Fruit fly (Drosophila melanogaster) whole organism, prepupa: ENCODE measurements around the gene AnxB9.
A peak's percentile ranks its signal among the peaks of the same experiment; 100 is the strongest.

Experiments used
- Blimp-1 ChIP-seq: fragments of 200-800 bp; sonication (Bioruptor generic); optimal IDR thresholded peaks from 3 replicates; lab custom pipeline; 2017; ENCODE audit warnings: missing biosample characterization, missing genetic modification characterization, mild to moderate bottlenecking, moderate library complexity, missing genetic modification reagents
- CG10669 ChIP-seq: fragments of 200-800 bp; sonication (Bioruptor generic); optimal IDR thresholded peaks from 3 replicates; lab custom pipeline; 2018; ENCODE audit warnings: missing biosample characterization, mild to moderate bottlenecking, missing genetic modification characterization, moderate library complexity
- CG32006 ChIP-seq: fragments of 200-800 bp; sonication (Bioruptor generic); optimal IDR thresholded peaks from 3 replicates; lab custom pipeline; 2017; ENCODE audit warnings: missing biosample characterization, mild to moderate bottlenecking, missing genetic modification characterization
- CG34406 ChIP-seq: fragments of 200-800 bp; sonication (Bioruptor generic); optimal IDR thresholded peaks from 3 replicates; lab custom pipeline; 2016; ENCODE audit warnings: missing biosample characterization, missing genetic modification characterization
- CG6163 ChIP-seq: fragments of 200-800 bp; sonication (Bioruptor generic); IDR thresholded peaks from 3 replicates; pipeline ENCODE4 v1.3.6; 2022; ENCODE audit warnings: missing biosample characterization, missing genetic modification characterization
- CG6276 ChIP-seq: fragments of 200-800 bp; sonication (Bioruptor generic); optimal IDR thresholded peaks from 2 replicates; lab custom pipeline; 2017; ENCODE audit warnings: missing biosample characterization, mild to moderate bottlenecking, missing genetic modification characterization
- CG6792 ChIP-seq: fragments of 200-800 bp; sonication (Bioruptor generic); optimal IDR thresholded peaks from 3 replicates; lab custom pipeline; 2016; ENCODE audit warnings: missing biosample characterization, missing genetic modification characterization
- CG6808 ChIP-seq: fragments of 200-800 bp; sonication (Bioruptor generic); optimal IDR thresholded peaks from 3 replicates; lab custom pipeline; 2017; ENCODE audit warnings: missing biosample characterization, missing genetic modification characterization, mild to moderate bottlenecking, moderate library complexity, missing genetic modification reagents
- CG6854 ChIP-seq: fragments of 200-800 bp; sonication (Bioruptor generic); optimal IDR thresholded peaks from 2 replicates; lab custom pipeline; 2017; ENCODE audit warnings: missing biosample characterization, mild to moderate bottlenecking, missing genetic modification characterization
- CG7368 ChIP-seq: fragments of 200-800 bp; sonication (Bioruptor generic); optimal IDR thresholded peaks from 3 replicates; lab custom pipeline; 2016; ENCODE audit warnings: missing biosample characterization, missing genetic modification characterization
- CG8319 ChIP-seq: fragments of 200-800 bp; sonication (Bioruptor generic); optimal IDR thresholded peaks from 3 replicates; lab custom pipeline; 2016; ENCODE audit warnings: missing biosample characterization, missing genetic modification characterization
- Eip75B ChIP-seq: fragments of 200-800 bp; sonication (Bioruptor generic); optimal IDR thresholded peaks from 3 replicates; lab custom pipeline; 2016; ENCODE audit warnings: missing biosample characterization, missing genetic modification characterization
- Eip78C ChIP-seq: fragments of 200-800 bp; sonication (Bioruptor generic); peaks from one replicate; lab custom pipeline; 2016; ENCODE audit warnings: missing biosample characterization, missing genetic modification characterization
- Ets21C ChIP-seq: fragments of 200-800 bp; sonication (Bioruptor generic); optimal IDR thresholded peaks from 3 replicates; lab custom pipeline; 2016; ENCODE audit warnings: missing biosample characterization, missing genetic modification characterization
- Ets96B ChIP-seq: fragments of 200-800 bp; optimal IDR thresholded peaks from 2 replicates; lab custom pipeline; 2019; ENCODE audit warnings: missing biosample characterization, mild to moderate bottlenecking, missing genetic modification characterization, moderate library complexity
- Gug ChIP-seq: fragments of 200-800 bp; sonication (Bioruptor generic); IDR thresholded peaks from 2 replicates; pipeline ENCODE4 v1.3.6; 2022; ENCODE audit warnings: missing biosample characterization, missing genetic modification characterization
- Hr38 ChIP-seq: sonication (Bioruptor generic); optimal IDR thresholded peaks from 2 replicates; lab custom pipeline; 2016; ENCODE audit warnings: missing biosample characterization, missing genetic modification characterization
- Met ChIP-seq: fragments of 200-800 bp; sonication (Bioruptor generic); optimal IDR thresholded peaks from 3 replicates; lab custom pipeline; 2016; ENCODE audit warnings: missing biosample characterization, missing genetic modification characterization
- Sox14 ChIP-seq: fragments of 200-800 bp; sonication (Bioruptor generic); optimal IDR thresholded peaks from 3 replicates; lab custom pipeline; 2016; ENCODE audit warnings: missing biosample characterization, missing genetic modification characterization
- dac ChIP-seq: fragments of 200-800 bp; sonication (Bioruptor generic); optimal IDR thresholded peaks from 2 replicates; lab custom pipeline; 2017; ENCODE audit warnings: missing biosample characterization, mild to moderate bottlenecking, missing genetic modification characterization
- dsx ChIP-seq: fragments of 200-800 bp; optimal IDR thresholded peaks from 3 replicates; lab custom pipeline; 2019; ENCODE audit warnings: missing biosample characterization, mild to moderate bottlenecking, missing genetic modification characterization, moderate library complexity; ENCODE audit not compliant: poor library complexity, severe bottlenecking
- eg ChIP-seq: fragments of 200-800 bp; sonication (Bioruptor generic); IDR thresholded peaks from 3 replicates; pipeline ENCODE4 v1.3.6; 2022; ENCODE audit warnings: missing biosample characterization, missing genetic modification characterization
- esn ChIP-seq: fragments of 200-800 bp; sonication (Bioruptor generic); optimal IDR thresholded peaks from 2 replicates; lab custom pipeline; 2016; ENCODE audit warnings: missing biosample characterization, mild to moderate bottlenecking, missing genetic modification characterization, moderate library complexity
- fd59A ChIP-seq: fragments of 200-800 bp; sonication (Bioruptor generic); optimal IDR thresholded peaks from 2 replicates; lab custom pipeline; 2017; ENCODE audit warnings: missing biosample characterization, mild to moderate bottlenecking, missing genetic modification characterization, missing genetic modification reagents
- fkh ChIP-seq: fragments of 200-800 bp; sonication (Bioruptor generic); optimal IDR thresholded peaks from 3 replicates; lab custom pipeline; 2017; ENCODE audit warnings: missing biosample characterization, mild to moderate bottlenecking, missing genetic modification characterization, moderate library complexity
- lz ChIP-seq: fragments of 200-800 bp; sonication (Bioruptor generic); optimal IDR thresholded peaks from 3 replicates; lab custom pipeline; 2016; ENCODE audit warnings: missing biosample characterization, missing genetic modification characterization
- net ChIP-seq: fragments of 200-800 bp; sonication (Bioruptor generic); optimal IDR thresholded peaks from 3 replicates; lab custom pipeline; 2016; ENCODE audit warnings: missing biosample characterization, missing genetic modification characterization
- salr ChIP-seq, 2 experiments: fragments of 200-800 bp; sonication (Bioruptor generic); optimal IDR thresholded peaks; 3 replicates each; lab custom pipeline; 2016 to 2018; ENCODE audit warnings: missing biosample characterization in 2 of 2, missing genetic modification characterization in 2 of 2, mild to moderate bottlenecking in 1 of 2
- spab ChIP-seq: fragments of 200-800 bp; sonication (Bioruptor generic); optimal IDR thresholded peaks from 2 replicates; lab custom pipeline; 2017; ENCODE audit warnings: missing biosample characterization, mild to moderate bottlenecking, missing genetic modification characterization, missing genetic modification reagents
- ss ChIP-seq, 2 experiments: fragments of 200-800 bp; sonication (Bioruptor generic); optimal IDR thresholded peaks; 2 replicates in 1 of 2; 3 replicates in 1 of 2; lab custom pipeline; 2017 to 2018; ENCODE audit warnings: mild to moderate bottlenecking in 2 of 2, missing biosample characterization in 2 of 2, missing genetic modification characterization in 2 of 2, moderate library complexity in 1 of 2
- svp ChIP-seq: fragments of 200-800 bp; sonication (Bioruptor generic); peaks from one replicate; lab custom pipeline; 2016; ENCODE audit warnings: missing biosample characterization, missing genetic modification characterization
- topi ChIP-seq: fragments of 200-800 bp; sonication (Bioruptor generic); optimal IDR thresholded peaks from 3 replicates; lab custom pipeline; 2016; ENCODE audit warnings: missing biosample characterization, missing genetic modification characterization
- vri ChIP-seq: fragments of 200-800 bp; sonication (Bioruptor generic); optimal IDR thresholded peaks from 3 replicates; lab custom pipeline; 2016; ENCODE audit warnings: missing biosample characterization, mild to moderate bottlenecking, missing genetic modification characterization

Gene AnxB9

DNA sequence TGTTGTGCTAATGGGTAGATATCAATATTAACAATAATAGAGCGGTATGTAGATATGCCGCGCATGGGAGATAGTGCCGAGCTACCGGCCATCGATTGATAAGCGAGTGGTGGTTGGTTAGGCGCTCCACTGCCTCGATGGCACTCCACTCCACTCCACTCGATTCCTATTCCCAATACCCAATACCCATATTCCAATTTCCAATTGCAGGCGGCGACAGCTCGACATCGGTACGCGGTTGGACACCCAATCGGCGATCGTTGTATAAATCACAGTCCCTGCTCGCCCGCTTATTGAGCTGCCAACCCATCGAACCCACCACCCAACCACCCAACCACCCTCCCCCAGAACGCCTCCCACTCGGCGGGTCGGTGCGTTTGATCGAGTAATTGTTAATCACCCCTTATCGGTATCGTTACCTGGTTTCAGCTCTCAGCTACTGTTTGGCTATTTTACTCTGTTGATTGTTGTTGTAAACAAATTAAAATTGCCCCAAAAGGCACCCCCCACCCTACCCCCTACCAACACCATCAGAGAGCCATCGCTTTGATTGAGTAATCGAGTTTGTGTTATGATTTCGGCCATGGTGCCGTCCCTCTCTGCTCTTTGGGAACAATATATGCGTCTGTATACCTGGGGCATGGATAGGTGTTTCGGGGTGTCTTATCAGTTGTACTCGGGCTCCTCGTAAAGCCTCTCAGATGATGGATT, 16.0 kb downstream of the AnxB9 start, which contains the start of gene HHEX:
Gene HHEX, minus strand, starts transcription at position 51 of the 711 bp plus-strand sequence.
- no peak for TF ChIP-seq CG6276 (GFP tag; lab: Kevin White, UChicago)
- TF ChIP-seq vri (GFP tag; lab: Kevin White, UChicago), result peak; percentile 63
- TF ChIP-seq fkh (GFP tag; lab: Kevin White, UChicago), result peak; percentile 56
- TF ChIP-seq, all 60 proteins: peak for 2

DNA sequence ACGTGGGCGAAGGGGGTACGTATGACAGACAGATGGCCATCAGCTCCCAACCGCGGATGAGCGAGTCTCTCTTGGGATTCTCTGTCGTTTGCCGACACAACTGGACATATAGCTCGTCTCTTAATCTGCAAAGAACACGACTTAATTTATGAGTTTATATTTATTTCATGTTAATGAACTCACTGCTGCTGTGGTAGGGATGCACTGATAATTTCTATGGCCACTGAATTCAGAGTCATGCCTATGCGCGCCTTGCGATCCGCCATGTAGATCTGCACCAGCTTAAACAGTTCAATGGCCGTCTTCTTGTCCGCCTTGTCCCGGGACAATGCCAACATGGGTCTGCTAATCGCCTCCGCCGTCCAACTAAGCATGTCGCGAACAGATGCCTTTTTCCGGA, 19.9 kb downstream of the AnxB9 start:
- TF ChIP-seq svp (GFP tag; lab: Kevin White, UChicago) (peak; percentile 81), CG6276 (GFP tag; lab: Kevin White, UChicago) (no peak), CG7368 (GFP tag; lab: Kevin White, UChicago) (no peak), CG10669 (GFP tag; lab: Kevin White, UChicago) (no peak), Ets21C (GFP tag; lab: Kevin White, UChicago) (no peak), ss (GFP tag; optimal IDR thresholded peaks at IDR 0.05; lab: Kevin White, UChicago) (no peak), lz (GFP tag; lab: Kevin White, UChicago) (no peak), CG6163 (no peak)

DNA sequence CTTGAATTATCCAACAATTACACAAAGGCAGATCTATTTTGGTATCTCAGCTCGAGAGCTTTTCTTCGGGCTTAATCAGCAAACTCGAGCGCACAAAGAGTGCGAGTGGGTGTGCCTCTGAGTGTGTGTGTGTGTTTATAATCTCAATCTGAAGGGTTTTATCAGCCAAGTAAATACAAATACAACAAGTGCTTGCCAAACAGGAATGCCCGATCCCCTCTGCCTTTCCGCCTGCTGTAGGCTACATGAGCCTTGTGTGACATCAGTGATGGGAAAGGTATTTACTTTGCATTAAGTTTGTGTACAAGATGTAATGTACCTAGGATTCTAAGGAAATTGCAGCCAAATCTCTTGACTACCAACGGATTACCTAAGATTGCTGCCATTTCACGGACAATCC, 24.4 kb downstream of the AnxB9 start:
- TF ChIP-seq CG7368 (GFP tag; lab: Kevin White, UChicago) (peak; percentile 58), Ets21C (GFP tag; lab: Kevin White, UChicago) (no peak), net (GFP tag; lab: Kevin White, UChicago) (no peak), dac (GFP tag; lab: Kevin White, UChicago) (no peak), CG34406 (GFP tag; lab: Kevin White, UChicago) (peak; percentile 42), dsx (no peak), CG6854 (GFP tag; lab: Kevin White, UChicago) (peak; percentile 56), fd59A (GFP tag; lab: Kevin White, UChicago) (peak; percentile 35), esn (GFP tag; lab: Kevin White, UChicago) (peak; percentile 48), Eip75B (GFP tag; lab: Kevin White, UChicago) (peak; percentile 13), vri (GFP tag; lab: Kevin White, UChicago) (peak; percentile 18), CG6163 (peak; percentile 72), fkh (GFP tag; lab: Kevin White, UChicago) (no peak), topi (peak; percentile 51), Ets96B (tag; lab: Kevin White, UChicago) (no peak), CG32006 (GFP tag; lab: Kevin White, UChicago) (no peak), CG8319 (GFP tag; lab: Kevin White, UChicago) (peak; percentile 3), salr (GFP tag; optimal IDR thresholded peaks at IDR 0.05; lab: Kevin White, UChicago) (peak in 1 of 2 experiments; percentile 30), CG6808 (peak; percentile 23), CG10669 (GFP tag; lab: Kevin White, UChicago) (peak; percentile 52), Hr38 (GFP tag; lab: Kevin White, UChicago) (no peak), svp (GFP tag; lab: Kevin White, UChicago) (peak; percentile 22), CG6792 (GFP tag; lab: Kevin White, UChicago) (peak; percentile 43), Gug (GFP tag; lab: Robert Waterston, UW) (no peak), Met (GFP tag; lab: Kevin White, UChicago) (no peak), Eip78C (peak; percentile 87), lz (GFP tag; lab: Kevin White, UChicago) (peak; percentile 3), spab (GFP tag; lab: Kevin White, UChicago) (peak; percentile 24), ss (GFP tag; optimal IDR thresholded peaks at IDR 0.05; lab: Kevin White, UChicago) (peak in 1 of 2 experiments; percentile 57), Blimp-1 (GFP tag; lab: Kevin White, UChicago) (peak; percentile 24), Sox14 (GFP tag; lab: Kevin White, UChicago) (peak; percentile 13), eg (GFP tag; lab: Robert Waterston, UW) (peak; percentile 41; the same call in 2 of the 3 replicates)
